Fruit fly (Drosophila melanogaster) whole organism, pupa: Measurements from ENCODE around the gene Gr28a.

Experiments used
- CG10348 ChIP-seq: fragments of 200-800 bp; sonication (Bioruptor generic); IDR thresholded peaks from 2 replicates; pipeline ENCODE4 v1.3.6; 2022; ENCODE audit warnings: missing biosample characterization, missing genetic modification characterization
- CG12605 ChIP-seq: fragments of 200-800 bp; sonication (Bioruptor generic); IDR thresholded peaks from 2 replicates; pipeline ENCODE4 v1.3.6; 2022; ENCODE audit warnings: missing biosample characterization, missing genetic modification characterization
- CG15710 ChIP-seq: fragments of 200-800 bp; sonication (Bioruptor generic); optimal IDR thresholded peaks from 2 replicates; lab custom pipeline; 2018; ENCODE audit warnings: missing biosample characterization, mild to moderate bottlenecking, missing genetic modification characterization, moderate library complexity
- CG4496 ChIP-seq: fragments of 200-800 bp; sonication (Bioruptor generic); IDR thresholded peaks from 3 replicates; pipeline ENCODE4 v1.3.6; 2022; ENCODE audit warnings: missing biosample characterization, missing genetic modification characterization
- CG8301 ChIP-seq: fragments of 200-800 bp; sonication (Bioruptor generic); optimal IDR thresholded peaks from 2 replicates; lab custom pipeline; 2018; ENCODE audit warnings: missing biosample characterization, mild to moderate bottlenecking, missing genetic modification characterization
- CG9948 ChIP-seq: fragments of 200-800 bp; sonication (Bioruptor generic); optimal IDR thresholded peaks from 2 replicates; lab custom pipeline; 2018; ENCODE audit warnings: missing biosample characterization, mild to moderate bottlenecking, missing genetic modification characterization, moderate library complexity
- EcR ChIP-seq: fragments of 200-800 bp; sonication (Bioruptor generic); optimal IDR thresholded peaks from 3 replicates; lab custom pipeline; 2019; ENCODE audit warnings: missing biosample characterization, missing genetic modification characterization, mild to moderate bottlenecking, moderate library complexity, missing genetic modification reagents
- Ets98B ChIP-seq: fragments of 200-800 bp; sonication (Bioruptor generic); IDR thresholded peaks from 2 replicates; pipeline ENCODE4 v1.3.6; 2022; ENCODE audit warnings: missing biosample characterization, missing genetic modification characterization
- Pif1B ChIP-seq: fragments of 200-800 bp; sonication (Bioruptor generic); optimal IDR thresholded peaks from 3 replicates; lab custom pipeline; 2016; ENCODE audit warnings: missing biosample characterization, missing genetic modification characterization
- Snoo ChIP-seq: fragments of 200-800 bp; sonication (Bioruptor generic); optimal IDR thresholded peaks from 3 replicates; lab custom pipeline; 2017; ENCODE audit warnings: missing biosample characterization, mild to moderate bottlenecking, missing genetic modification characterization, inconsistent platforms
- rn ChIP-seq: fragments of 200-800 bp; sonication (Bioruptor generic); IDR thresholded peaks from 2 replicates; pipeline ENCODE4 v1.3.6; 2022; ENCODE audit warnings: missing biosample characterization, missing genetic modification characterization

dm6 chr2L:7447820-7448219, 6.2 kb downstream of the Gr28a start:
- no peak for TF ChIP-seq CG4496 (GFP tag; lab: Robert Waterston, UW)
- TF ChIP-seq EcR, result no peak
- TF ChIP-seq CG8301 (tag; lab: Kevin White, UChicago), result no peak
- no peak for TF ChIP-seq CG12605
- TF ChIP-seq Pif1B, result no peak
- TF ChIP-seq CG9948 (tag; lab: Kevin White, UChicago), result no peak
- TF ChIP-seq Snoo (tag; lab: Kevin White, UChicago), result no peak
- TF ChIP-seq CG10348 (GFP tag; lab: Robert Waterston, UW), result no peak
- TF ChIP-seq Ets98B (GFP tag; lab: Robert Waterston, UW), result no peak
- no peak for TF ChIP-seq CG15710 (tag; lab: Kevin White, UChicago)
- TF ChIP-seq rn (GFP tag; lab: Robert Waterston, UW), result no peak
